Fruit fly (Drosophila melanogaster) Kc167 (cell line): ENCODE data around the gene CHKov2.

Source experiments
- Myc ChIP-seq: fragments of >200 bp; optimal IDR thresholded peaks from 2 replicates; lab custom pipeline; 2017; ENCODE audit warnings: missing external identifiers
- Sin3A ChIP-seq: fragments of >200 bp; optimal IDR thresholded peaks from 2 replicates; lab custom pipeline; 2018; ENCODE audit warnings: missing external identifiers
- h ChIP-seq: fragments of >200 bp; optimal IDR thresholded peaks from 3 replicates; lab custom pipeline; 2018; ENCODE audit warnings: missing external identifiers
- insv ChIP-seq: fragments of >200 bp; optimal IDR thresholded peaks from 3 replicates; lab custom pipeline; 2018; ENCODE audit warnings: missing external identifiers
- psq ChIP-seq: fragments of >200 bp; optimal IDR thresholded peaks from 2 replicates; lab custom pipeline; 2017; ENCODE audit warnings: missing external identifiers
- ttk ChIP-seq: sonication (Bioruptor generic); optimal IDR thresholded peaks from 2 replicates; lab custom pipeline; 2017; ENCODE audit warnings: missing external identifiers

DNA sequence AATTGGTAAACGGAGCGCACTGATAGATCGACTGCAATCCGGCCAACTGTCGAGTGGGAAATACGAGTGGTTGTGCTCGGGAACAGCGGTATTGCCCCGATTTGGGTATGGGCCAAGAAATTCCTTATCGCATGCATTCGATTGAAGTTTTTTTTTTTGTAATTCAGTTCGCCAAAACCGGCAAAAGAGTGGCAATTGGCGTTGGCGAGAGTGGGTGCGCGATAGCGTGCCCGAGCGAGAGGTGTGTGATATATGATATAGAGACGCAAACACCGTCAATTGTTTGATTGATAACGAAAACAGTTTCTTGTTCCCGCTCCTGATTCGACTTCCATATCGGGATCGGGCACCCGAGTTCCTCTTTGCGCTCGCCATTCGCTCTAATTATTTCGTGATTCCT is 17.2 kb downstream of the CHKov2 start, which contains the start of gene CG31087:
- TF ChIP-seq Myc (no peak), insv (lab: Kevin White, UChicago) (no peak), h (no peak), psq (lab: Kevin White, UChicago) (no peak), Sin3A (no peak), ttk (lab: Kevin White, UChicago) (no peak)
